Fruit fly (Drosophila melanogaster): Measurements from ENCODE around the gene CG46468.

CG46468 gene

DNA sequence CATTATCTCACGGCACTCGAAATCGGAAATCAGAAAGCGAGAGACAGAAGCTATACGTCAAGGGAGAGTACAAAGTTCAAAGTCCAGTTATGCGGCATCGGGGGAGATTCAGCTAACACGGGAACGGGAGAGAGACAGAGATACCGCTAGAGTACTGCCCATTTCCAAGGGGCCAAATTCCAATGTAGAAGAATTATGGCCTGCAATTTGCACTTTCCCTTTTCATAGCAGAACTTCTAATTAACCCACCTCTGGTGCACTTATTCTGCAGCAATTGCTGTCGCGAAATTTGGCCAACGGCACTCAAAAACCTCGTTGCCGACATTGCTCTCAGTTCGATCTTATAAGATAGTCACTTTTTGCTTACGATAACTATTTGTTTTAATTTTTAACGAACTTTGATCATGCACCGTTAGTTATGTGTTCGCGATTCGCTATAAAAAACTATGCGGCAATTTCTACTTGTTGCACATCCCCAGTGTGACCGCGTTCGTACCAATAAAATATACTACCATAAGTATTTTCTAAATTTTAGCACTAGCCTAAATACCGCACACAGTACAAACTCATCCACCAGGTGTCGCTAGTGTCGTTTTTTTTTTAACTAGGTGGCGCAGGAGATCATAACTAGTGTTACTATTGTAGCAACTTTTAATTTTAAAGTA lies 11.2 kb upstream of the CG46468 start, which contains the start of gene Mtpalpha (continued):
- TF ChIP-seq pum (GFP tag; optimal IDR thresholded peaks at IDR 0.05) = peak; percentile 27
- TF ChIP-seq CG6689 (GFP tag; IDR thresholded peaks at IDR 0.05) = no peak
- TF ChIP-seq da (GFP tag; optimal IDR thresholded peaks at IDR 0.05) = no peak
- no peak for TF ChIP-seq CG1792 (GFP tag; optimal IDR thresholded peaks at IDR 0.05)
- TF ChIP-seq Lhr (GFP tag; optimal IDR thresholded peaks at IDR 0.05) = peak; percentile 88
- no peak for TF ChIP-seq CG34224 (GFP tag; IDR thresholded peaks at IDR 0.05; ENCODE audit: partially characterized antibody)
- peak; percentile 67 for TF ChIP-seq YL-1 (GFP tag; optimal IDR thresholded peaks at IDR 0.05)
- TF ChIP-seq lab (GFP tag; optimal IDR thresholded peaks at IDR 0.05) = no peak
- no peak for TF ChIP-seq tap (tag; optimal IDR thresholded peaks at IDR 0.05)
- TF ChIP-seq CG3726 (GFP tag; IDR thresholded peaks at IDR 0.05) = no peak
- peak; percentile 27 for TF ChIP-seq phol (tag; optimal IDR thresholded peaks at IDR 0.05)
- peak; percentile 38 for TF ChIP-seq CG2120 (GFP tag; optimal IDR thresholded peaks at IDR 0.05)
- TF ChIP-seq CG13123 (GFP tag; optimal IDR thresholded peaks at IDR 0.05) = no peak
- TF ChIP-seq al (GFP tag; IDR thresholded peaks at IDR 0.05) = no peak
- TF ChIP-seq eyg (GFP tag; optimal IDR thresholded peaks at IDR 0.05) = no peak
- TF ChIP-seq CG12071 (GFP tag; optimal IDR thresholded peaks at IDR 0.05) = no peak
- TF ChIP-seq Aef1 (GFP tag; IDR thresholded peaks at IDR 0.05) = no peak; the same call in 2 of the 3 replicates
- TF ChIP-seq nmo (GFP tag; optimal IDR thresholded peaks at IDR 0.05) = peak; percentile 56
- TF ChIP-seq sd (tag; optimal IDR thresholded peaks at IDR 0.05) = no peak
- TF ChIP-seq CG6175 (GFP tag; IDR thresholded peaks at IDR 0.05) = no peak
- TF ChIP-seq CTCF (GFP tag; optimal IDR thresholded peaks at IDR 0.05) = peak; percentile 99
- peak; percentile 45 for TF ChIP-seq unpg (GFP tag; optimal IDR thresholded peaks at IDR 0.05)
- TF ChIP-seq ken (GFP tag; IDR thresholded peaks at IDR 0.05) = peak; percentile 52; the same call in 2 of the 3 replicates
- no peak for TF ChIP-seq crol (GFP tag; IDR thresholded peaks at IDR 0.05)
- TF ChIP-seq CG7271 (tag; optimal IDR thresholded peaks at IDR 0.05) = no peak
- TF ChIP-seq Sox100B (GFP tag; optimal IDR thresholded peaks at IDR 0.05) = peak; percentile 8
- TF ChIP-seq cad (GFP tag; optimal IDR thresholded peaks at IDR 0.05) = no peak
- no peak for TF ChIP-seq NK7.1 (GFP tag; optimal IDR thresholded peaks at IDR 0.05)
- no peak for TF ChIP-seq CG9437 (GFP tag; optimal IDR thresholded peaks at IDR 0.05)
- peak; percentile 1 for TF ChIP-seq B-H2 (GFP tag; optimal IDR thresholded peaks at IDR 0.05)
- TF ChIP-seq HmgD (GFP tag; optimal IDR thresholded peaks at IDR 0.05) = peak; percentile 20
- TF ChIP-seq CG15073 (GFP tag; optimal IDR thresholded peaks at IDR 0.05) = no peak
- peak; percentile 67 for TF ChIP-seq CG10267 (tag; optimal IDR thresholded peaks at IDR 0.05)
- TF ChIP-seq Max (GFP tag; optimal IDR thresholded peaks at IDR 0.05) = peak; percentile 26
- no peak for TF ChIP-seq CG33557 (GFP tag; optimal IDR thresholded peaks at IDR 0.05)
- no peak for TF ChIP-seq CG30431 (GFP tag; optimal IDR thresholded peaks at IDR 0.05)
- TF ChIP-seq CG1603 (tag; optimal IDR thresholded peaks at IDR 0.05) = no peak
- TF ChIP-seq aop (GFP tag; IDR thresholded peaks at IDR 0.05) = no peak
- no peak for TF ChIP-seq luna (GFP tag; optimal IDR thresholded peaks at IDR 0.05)
- TF ChIP-seq CG6791 (GFP tag; IDR thresholded peaks at IDR 0.05; ENCODE audit: partially characterized antibody) = peak; percentile 63; the same call in 2 of the 3 replicates
- TF ChIP-seq CG16813 (GFP tag; IDR thresholded peaks at IDR 0.05; ENCODE audit: partially characterized antibody) = no peak
- TF ChIP-seq tll (GFP tag; optimal IDR thresholded peaks at IDR 0.05) = no peak
- no peak for TF ChIP-seq fd64A (GFP tag; optimal IDR thresholded peaks at IDR 0.05)
- no peak for TF ChIP-seq ttk (GFP tag; IDR thresholded peaks at IDR 0.05)
- no peak for TF ChIP-seq CG17385 (GFP tag; optimal IDR thresholded peaks at IDR 0.05)
- TF ChIP-seq fru (optimal IDR thresholded peaks at IDR 0.05) = no peak
- TF ChIP-seq Sox102F (GFP tag; optimal IDR thresholded peaks at IDR 0.05) = peak; percentile 48
- no peak for TF ChIP-seq org-1 (GFP tag; optimal IDR thresholded peaks at IDR 0.05)
- TF ChIP-seq Hr39 (optimal IDR thresholded peaks at IDR 0.05) = no peak
- no peak for TF ChIP-seq mld (GFP tag; IDR thresholded peaks at IDR 0.05; ENCODE audit: partially characterized antibody)
- no peak for TF ChIP-seq sc (optimal IDR thresholded peaks at IDR 0.05)
- no peak for TF ChIP-seq sc (GFP tag; optimal IDR thresholded peaks at IDR 0.05)
